Fruit fly (Drosophila melanogaster): ENCODE results near the gene CG32119.

Gene CG32119

dm6 chr3L:13232747-13233146, 15.8 kb downstream of the CG32119 start:
- TF ChIP-seq jim (GFP tag; optimal IDR thresholded peaks at IDR 0.05): no peak
- peak; percentile 10 for TF ChIP-seq rgr (GFP tag; optimal IDR thresholded peaks at IDR 0.05)

dm6 chr3L:13231189-13231588, 17.3 kb downstream of the CG32119 start:
- TF ChIP-seq dl (GFP tag; optimal IDR thresholded peaks at IDR 0.05; ENCODE audit: insufficient read depth in 1 of 2, partially characterized antibody in 2 of 2): no peak
- TF ChIP-seq pan (optimal IDR thresholded peaks at IDR 0.05): no peak

dm6 chr3L:13228502-13228941, 20.0 kb downstream of the CG32119 start, which contains the start of gene caps:
caps (plus strand) TSS chr3L:13228692.
- TF ChIP-seq usp (GFP tag; optimal IDR thresholded peaks at IDR 0.05) (no peak), h (GFP tag; optimal IDR thresholded peaks at IDR 0.05) (peak; percentile 64), CG9705 (GFP tag; optimal IDR thresholded peaks at IDR 0.05) (no peak), Abd-B (GFP tag; optimal IDR thresholded peaks at IDR 0.05) (no peak), Myc (optimal IDR thresholded peaks at IDR 0.05) (no peak), rgr (GFP tag; optimal IDR thresholded peaks at IDR 0.05) (peak; percentile 53), jim (GFP tag; optimal IDR thresholded peaks at IDR 0.05) (peak; percentile 31), pan (optimal IDR thresholded peaks at IDR 0.05) (no peak), Jra (GFP tag; optimal IDR thresholded peaks at IDR 0.05) (no peak), lola (GFP tag; optimal IDR thresholded peaks at IDR 0.05) (no peak), tai (GFP tag; optimal IDR thresholded peaks at IDR 0.05) (no peak), Dfd (GFP tag; optimal IDR thresholded peaks at IDR 0.05) (no peak), CG32264 (GFP tag; optimal IDR thresholded peaks at IDR 0.05) (no peak), br (GFP tag; optimal IDR thresholded peaks at IDR 0.05) (peak; percentile 53), GATAd (GFP tag; optimal IDR thresholded peaks at IDR 0.05) (no peak), Hr78 (GFP tag; optimal IDR thresholded peaks at IDR 0.05) (no peak), fru (GFP tag; optimal IDR thresholded peaks at IDR 0.05) (peak; percentile 39), woc (GFP tag; optimal IDR thresholded peaks at IDR 0.05) (no peak), CrebA (GFP tag; optimal IDR thresholded peaks at IDR 0.05; ENCODE audit: borderline replicate concordance) (peak; percentile 61), sv (GFP tag; optimal IDR thresholded peaks at IDR 0.05) (no peak), HLH106 (tag; optimal IDR thresholded peaks at IDR 0.05) (no peak), dsf (GFP tag; optimal IDR thresholded peaks at IDR 0.05; ENCODE audit: borderline replicate concordance) (no peak), ey (GFP tag; optimal IDR thresholded peaks at IDR 0.05) (no peak), Rel (GFP tag; optimal IDR thresholded peaks at IDR 0.05) (no peak), Rel (tag; optimal IDR thresholded peaks at IDR 0.05) (peak; percentile 28), N (GFP tag; optimal IDR thresholded peaks at IDR 0.05) (peak; percentile 67), Mio (GFP tag; optimal IDR thresholded peaks at IDR 0.05) (no peak), Sp1 (GFP tag; optimal IDR thresholded peaks at IDR 0.05) (peak; percentile 48), Hnf4 (GFP tag; optimal IDR thresholded peaks at IDR 0.05) (no peak), brk (GFP tag; optimal IDR thresholded peaks at IDR 0.05) (no peak), dmrt93B (GFP tag; optimal IDR thresholded peaks at IDR 0.05) (no peak), Dif (GFP tag; optimal IDR thresholded peaks at IDR 0.05; ENCODE audit: partially characterized antibody) (peak; percentile 8), Vsx2 (GFP tag; optimal IDR thresholded peaks at IDR 0.05; ENCODE audit: partially characterized antibody) (peak; percentile 75), foxo (GFP tag; optimal IDR thresholded peaks at IDR 0.05) (peak in 1 of 2 experiments; percentile 23), Hr83 (GFP tag; optimal IDR thresholded peaks at IDR 0.05; ENCODE audit: poor library complexity, severe bottlenecking) (peak; percentile 59), OdsH (GFP tag; optimal IDR thresholded peaks at IDR 0.05) (peak; percentile 52), psq (GFP tag; optimal IDR thresholded peaks at IDR 0.05) (peak; percentile 20), sage (GFP tag; optimal IDR thresholded peaks at IDR 0.05) (peak; percentile 33), dl (GFP tag; optimal IDR thresholded peaks at IDR 0.05; ENCODE audit: insufficient read depth in 1 of 2, partially characterized antibody in 2 of 2) (peak; percentile 51 to 81)
